Fruit fly (Drosophila melanogaster): ENCODE measurements around the gene MFS3.

The MFS3 gene

dm6 chr2L:1120206-1120902 lies 22.6 kb upstream of the MFS3 start (continued):
- TF ChIP-seq CG6683 (GFP tag; optimal IDR thresholded peaks at IDR 0.05) (no peak), Oaz (GFP tag; IDR thresholded peaks at IDR 0.05) (no peak), CG34422 (GFP tag; IDR thresholded peaks at IDR 0.05) (no peak), Gsc (GFP tag; IDR thresholded peaks at IDR 0.05) (no peak), crol (GFP tag; IDR thresholded peaks at IDR 0.05) (peak; percentile 23; the same call in 1 of the 2 replicates), nerfin-1 (tag; optimal IDR thresholded peaks at IDR 0.05) (no peak), cad (GFP tag; optimal IDR thresholded peaks at IDR 0.05) (no peak), D (optimal IDR thresholded peaks at IDR 0.05) (no peak), D (GFP tag; optimal IDR thresholded peaks at IDR 0.05) (no peak), B-H2 (GFP tag; optimal IDR thresholded peaks at IDR 0.05) (no peak), insv (GFP tag; optimal IDR thresholded peaks at IDR 0.05) (no peak), GATAe (GFP tag; conservative IDR thresholded peaks at IDR 0.05) (peak; percentile 95), CG7987 (GFP tag; optimal IDR thresholded peaks at IDR 0.05) (no peak), ssp (GFP tag; IDR thresholded peaks at IDR 0.05) (no peak), sug (tag; optimal IDR thresholded peaks at IDR 0.05) (peak; percentile 11), sd (tag; optimal IDR thresholded peaks at IDR 0.05) (peak; percentile 9), CG31224 (GFP tag; IDR thresholded peaks at IDR 0.05) (no peak), CG15479 (GFP tag; optimal IDR thresholded peaks at IDR 0.05) (peak; percentile 15), Dfd (GFP tag; optimal IDR thresholded peaks at IDR 0.05) (no peak), sima (GFP tag; optimal IDR thresholded peaks at IDR 0.05) (no peak), Med (GFP tag) (peak; percentile 59), CG18619 (GFP tag; optimal IDR thresholded peaks at IDR 0.05) (no peak), lmd (GFP tag; IDR thresholded peaks at IDR 0.05) (no peak), CG12155 (GFP tag; optimal IDR thresholded peaks at IDR 0.05) (no peak), CG17612 (GFP tag; IDR thresholded peaks at IDR 0.05) (no peak), CG15514 (GFP tag; optimal IDR thresholded peaks at IDR 0.05) (no peak), Bteb2 (GFP tag; optimal IDR thresholded peaks at IDR 0.05) (no peak), nau (GFP tag; optimal IDR thresholded peaks at IDR 0.05) (no peak), knrl (GFP tag; IDR thresholded peaks at IDR 0.05; ENCODE audit: partially characterized antibody) (no peak), CG7963 (GFP tag; IDR thresholded peaks at IDR 0.05; ENCODE audit: partially characterized antibody) (no peak), CG10462 (GFP tag; optimal IDR thresholded peaks at IDR 0.05) (no peak), CG2129 (GFP tag; IDR thresholded peaks at IDR 0.05; ENCODE audit: partially characterized antibody) (no peak), dati (GFP tag; IDR thresholded peaks at IDR 0.05) (no peak), MTF-1 (GFP tag; optimal IDR thresholded peaks at IDR 0.05; ENCODE audit: borderline replicate concordance) (no peak), CG1792 (GFP tag; optimal IDR thresholded peaks at IDR 0.05) (no peak), CG12744 (GFP tag; optimal IDR thresholded peaks at IDR 0.05) (no peak), Abd-B (GFP tag; optimal IDR thresholded peaks at IDR 0.05) (no peak), Fer2 (tag; optimal IDR thresholded peaks at IDR 0.05) (no peak), Sry-β (GFP tag; optimal IDR thresholded peaks at IDR 0.05) (no peak), sqz (GFP tag; optimal IDR thresholded peaks at IDR 0.05) (no peak), tna (GFP tag; IDR thresholded peaks at IDR 0.05; ENCODE audit: partially characterized antibody) (no peak), Blimp-1 (GFP tag; optimal IDR thresholded peaks at IDR 0.05) (no peak), Hr78 (GFP tag; optimal IDR thresholded peaks at IDR 0.05) (no peak), emc (GFP tag; optimal IDR thresholded peaks at IDR 0.05) (no peak), cg (GFP tag; optimal IDR thresholded peaks at IDR 0.05) (no peak), ci (GFP tag; IDR thresholded peaks at IDR 0.05) (no peak), CG33213 (GFP tag; optimal IDR thresholded peaks at IDR 0.05) (no peak), CG11695 (GFP tag; IDR thresholded peaks at IDR 0.05) (no peak), CG8089 (GFP tag; optimal IDR thresholded peaks at IDR 0.05) (no peak), Nf-YA (GFP tag; IDR thresholded peaks at IDR 0.05) (no peak)
